Worm (Caenorhabditis elegans): ENCODE data around the gene Y81B9A.1.
A peak's percentile ranks its signal among the peaks of the same experiment; 100 is the strongest.

Y81B9A.1 gene

DNA sequence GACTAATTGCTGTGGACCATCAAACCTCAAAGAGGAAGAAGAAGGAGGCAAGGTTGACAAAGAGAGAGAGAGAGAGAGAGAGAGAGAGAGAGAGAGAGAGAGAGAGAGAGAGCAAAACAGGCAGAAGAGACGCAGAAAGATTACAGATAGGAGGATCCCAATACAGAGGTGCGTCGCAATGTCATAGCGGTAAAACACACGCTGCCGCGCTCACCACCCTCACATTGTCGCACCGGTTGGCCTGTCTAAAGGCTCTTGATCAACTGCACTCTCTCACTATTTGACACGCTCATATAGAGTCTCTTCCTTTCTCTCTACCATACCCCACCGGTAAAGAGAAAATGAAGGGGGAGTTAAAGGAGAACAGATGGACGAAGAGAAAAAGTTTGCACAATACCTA lies 33.0 kb downstream of the Y81B9A.1 start (continued):
- TF ChIP-seq nhr-77 (tag; optimal IDR thresholded peaks at IDR 0.05) (no peak), ceh-44 (GFP tag; IDR thresholded peaks at IDR 0.05) (no peak), fos-1 (tag; optimal IDR thresholded peaks at IDR 0.05) (no peak), dmd-8 (GFP tag; IDR thresholded peaks at IDR 0.05) (no peak), attf-4 (tag; optimal IDR thresholded peaks at IDR 0.05) (no peak), daf-19 (GFP tag; conservative IDR thresholded peaks at IDR 0.05) (no peak), ztf-7 (tag; optimal IDR thresholded peaks at IDR 0.05) (peak; percentile 16), hlh-11 (tag; optimal IDR thresholded peaks at IDR 0.05) (peak; percentile 71), nhr-111 (GFP tag; optimal IDR thresholded peaks at IDR 0.05) (no peak), zip-2 (tag; optimal IDR thresholded peaks at IDR 0.05) (no peak), zfp-2 (tag; optimal IDR thresholded peaks at IDR 0.05) (no peak), mes-2 (tag; optimal IDR thresholded peaks at IDR 0.05; ENCODE audit: poor library complexity, severe bottlenecking) (peak; percentile 35), daf-16 (GFP tag; optimal IDR thresholded peaks at IDR 0.05) (no peak), daf-16 (tag; optimal IDR thresholded peaks at IDR 0.05) (peak; percentile 44), unc-130 (GFP tag; optimal IDR thresholded peaks at IDR 0.05) (no peak), set-16 (GFP tag; IDR thresholded peaks at IDR 0.05) (peak; percentile 63; the same call in 1 of the 2 replicates), aly-2 (tag; optimal IDR thresholded peaks at IDR 0.05) (no peak), lim-7 (GFP tag; IDR thresholded peaks at IDR 0.05) (no peak), egl-27 (tag; optimal IDR thresholded peaks at IDR 0.05) (no peak), nhr-48 (tag; optimal IDR thresholded peaks at IDR 0.05) (peak; percentile 3), dve-1 (tag; optimal IDR thresholded peaks at IDR 0.05; ENCODE audit: insufficient read depth) (peak; percentile 63), nhr-102 (tag; optimal IDR thresholded peaks at IDR 0.05) (no peak), nhr-42 (GFP tag; IDR thresholded peaks at IDR 0.05) (no peak), ceh-62 (tag; optimal IDR thresholded peaks at IDR 0.05) (no peak), tra-1 (GFP tag; IDR thresholded peaks at IDR 0.05) (peak; percentile 34; the same call in 1 of the 2 replicates), F49E8.2 (tag; optimal IDR thresholded peaks at IDR 0.05; ENCODE audit: borderline replicate concordance) (no peak), zip-11 (GFP tag; IDR thresholded peaks at IDR 0.05) (no peak), tag-97 (GFP tag; IDR thresholded peaks at IDR 0.05) (no peak), jun-1 (tag; optimal IDR thresholded peaks at IDR 0.05) (no peak), R02D3.7 (tag; optimal IDR thresholded peaks at IDR 0.05) (no peak), zag-1 (tag; optimal IDR thresholded peaks at IDR 0.05) (no peak), F10B5.3 (tag; optimal IDR thresholded peaks at IDR 0.05) (no peak), F37D6.2 (tag; optimal IDR thresholded peaks at IDR 0.05) (no peak), Y75B8A.6 (GFP tag; IDR thresholded peaks at IDR 0.05) (no peak), nhr-6 (tag; optimal IDR thresholded peaks at IDR 0.05) (peak; percentile 77), nhr-237 (tag; optimal IDR thresholded peaks at IDR 0.05) (no peak), zfp-3 (GFP tag; conservative IDR thresholded peaks at IDR 0.05) (no peak), hmg-1.1 (GFP tag; IDR thresholded peaks at IDR 0.05) (peak; percentile 37; the same call in 1 of the 2 replicates), dmd-9 (GFP tag; IDR thresholded peaks at IDR 0.05) (no peak), madf-5 (GFP tag; IDR thresholded peaks at IDR 0.05) (no peak), Y5F2A.4 (GFP tag; optimal IDR thresholded peaks at IDR 0.05) (no peak), T26A8.4 (GFP tag; IDR thresholded peaks at IDR 0.05) (no peak), ztf-11 (tag; optimal IDR thresholded peaks at IDR 0.05) (no peak), spr-1 (tag; optimal IDR thresholded peaks at IDR 0.05) (no peak), dpl-1 (GFP tag; optimal IDR thresholded peaks at IDR 0.05) (no peak), egl-43 (GFP tag; IDR thresholded peaks at IDR 0.05) (no peak), duxl-1 (tag; optimal IDR thresholded peaks at IDR 0.05; ENCODE audit: poor library complexity) (no peak), php-3 (GFP tag; IDR thresholded peaks at IDR 0.05) (no peak), lsy-2 (tag; optimal IDR thresholded peaks at IDR 0.05) (no peak), mxl-3 (GFP tag; optimal IDR thresholded peaks at IDR 0.05) (peak; percentile 95), daf-12 (tag; optimal IDR thresholded peaks at IDR 0.05) (no peak), rbr-2 (tag; optimal IDR thresholded peaks at IDR 0.05) (peak; percentile 17), spr-3 (GFP tag; optimal IDR thresholded peaks at IDR 0.05) (no peak)

All from whole organism, L4 larva.